Worm (Caenorhabditis elegans) whole organism, young adult: ENCODE measurements around the gene set-5.

Source experiments
- C17E4.6 ChIP-seq: fragments of 200-800 bp; sonication (Bioruptor generic); IDR thresholded peaks from 2 replicates; pipeline ENCODE4 v1.3.6; 2022; ENCODE audit warnings: missing genetic modification reagents, missing genetic modification characterization, missing compliant biosample characterization
- F22D6.2 ChIP-seq: sonication (generic microtip); optimal IDR thresholded peaks from 2 replicates; lab custom pipeline; 2016; ENCODE audit warnings: mild to moderate bottlenecking, missing genetic modification characterization, missing compliant biosample characterization
- F37B4.10 ChIP-seq: fragments of 200-800 bp; sonication (Bioruptor generic); IDR thresholded peaks from 2 replicates; pipeline ENCODE4 v1.3.6; 2022; ENCODE audit warnings: missing genetic modification characterization, missing compliant biosample characterization
- F39B2.1 ChIP-seq: fragments of 200-800 bp; sonication (Bioruptor generic); IDR thresholded peaks from 2 replicates; pipeline ENCODE4 v1.3.6; 2022; ENCODE audit warnings: missing genetic modification reagents, missing genetic modification characterization, missing compliant biosample characterization
- F52B5.7 ChIP-seq: sonication (generic microtip); optimal IDR thresholded peaks from 2 replicates; lab custom pipeline; 2016; ENCODE audit warnings: mild to moderate bottlenecking, missing genetic modification characterization, missing compliant biosample characterization
- Y67H2A.10 ChIP-seq: fragments of 200-800 bp; sonication (Bioruptor generic); conservative IDR thresholded peaks from 2 replicates; pipeline ENCODE4 v1.3.6; 2022; ENCODE audit warnings: missing genetic modification reagents, missing genetic modification characterization, missing compliant biosample characterization
- aptf-3 ChIP-seq: fragments of 200-800 bp; sonication (Bioruptor generic); IDR thresholded peaks from 2 replicates; pipeline ENCODE4 v1.3.6; 2022; ENCODE audit warnings: missing genetic modification characterization, missing compliant biosample characterization
- cebp-2 ChIP-seq: fragments of 200-800 bp; sonication (Bioruptor generic); IDR thresholded peaks from 2 replicates; pipeline ENCODE4 v1.3.6; 2022; ENCODE audit warnings: missing genetic modification characterization, missing compliant biosample characterization
- ceh-27 ChIP-seq: fragments of 200-800 bp; sonication (Bioruptor generic); optimal IDR thresholded peaks from 2 replicates; lab custom pipeline; 2018; ENCODE audit warnings: mild to moderate bottlenecking, missing genetic modification characterization, moderate library complexity, missing compliant biosample characterization
- ceh-91 ChIP-seq: fragments of 200-800 bp; sonication (Bioruptor generic); IDR thresholded peaks from 2 replicates; pipeline ENCODE4 v1.3.6; 2022; ENCODE audit warnings: missing genetic modification reagents, missing genetic modification characterization, missing compliant biosample characterization
- dpff-1 ChIP-seq: sonication (generic microtip); optimal IDR thresholded peaks from 2 replicates; lab custom pipeline; 2017; ENCODE audit warnings: mild to moderate bottlenecking, missing genetic modification characterization, missing compliant biosample characterization
- efl-1 ChIP-seq: fragments of 150-350 bp; optimal IDR thresholded peaks from 2 replicates; lab custom pipeline; 2014; ENCODE audit warnings: missing biosample characterization, missing genetic modification reagents, missing genetic modification characterization
- hlh-26 ChIP-seq: fragments of 200-800 bp; sonication (Bioruptor generic); conservative IDR thresholded peaks from 2 replicates; pipeline ENCODE4 v1.3.6; 2022; ENCODE audit warnings: missing genetic modification reagents, missing genetic modification characterization, missing compliant biosample characterization
- hsf-1 ChIP-seq: fragments of 200-800 bp; sonication (Bioruptor generic); IDR thresholded peaks from 2 replicates; pipeline ENCODE4 v1.3.6; 2022; ENCODE audit warnings: missing genetic modification reagents, missing genetic modification characterization, missing compliant biosample characterization
- let-607 ChIP-seq, 2 experiments: fragments of 200-800 bp in 1 of 2; sonication (Bioruptor generic) in 1 of 2; sonication (generic microtip) in 1 of 2; optimal IDR thresholded peaks; 2 replicates each; lab custom pipeline; 2016 to 2018; ENCODE audit warnings: mild to moderate bottlenecking in 2 of 2, missing compliant biosample characterization in 2 of 2, missing genetic modification characterization in 2 of 2, moderate library complexity in 2 of 2, missing genotype in 1 of 2
- lin-26 ChIP-seq: fragments of 200-800 bp; sonication (Bioruptor generic); IDR thresholded peaks from 2 replicates; pipeline ENCODE4 v1.3.6; 2022; ENCODE audit warnings: missing genetic modification reagents, missing genetic modification characterization, missing compliant biosample characterization
- lin-54 ChIP-seq: fragments of 200-800 bp; sonication (Bioruptor generic); optimal IDR thresholded peaks from 2 replicates; lab custom pipeline; 2018; ENCODE audit warnings: mild to moderate bottlenecking, missing genetic modification characterization, missing compliant biosample characterization
- lsy-27 ChIP-seq: sonication (generic microtip); optimal IDR thresholded peaks from 2 replicates; lab custom pipeline; 2017; ENCODE audit warnings: missing genetic modification characterization, mild to moderate bottlenecking, missing compliant biosample characterization, antibody characterized with exemption, missing genotype, borderline replicate concordance; ENCODE audit not compliant: insufficient read depth
- madf-6 ChIP-seq: fragments of 200-800 bp; sonication (Bioruptor generic); IDR thresholded peaks from 2 replicates; pipeline ENCODE4 v1.3.6; 2022; ENCODE audit warnings: missing genetic modification reagents, missing genetic modification characterization, missing compliant biosample characterization
- madf-8 ChIP-seq: fragments of 200-800 bp; sonication (Bioruptor generic); conservative IDR thresholded peaks from 2 replicates; pipeline ENCODE4 v1.3.6; 2022; ENCODE audit warnings: missing genetic modification reagents, missing genetic modification characterization, missing compliant biosample characterization
- mcd-1 ChIP-seq: fragments of 200-800 bp; sonication (Bioruptor generic); IDR thresholded peaks from 2 replicates; pipeline ENCODE4 v1.3.6; 2022; ENCODE audit warnings: missing genetic modification reagents, missing genetic modification characterization, missing compliant biosample characterization
- nfya-1 ChIP-seq: sonication (generic microtip); optimal IDR thresholded peaks from 2 replicates; lab custom pipeline; 2017; ENCODE audit warnings: antibody characterized with exemption, missing compliant biosample characterization, missing genetic modification characterization, borderline replicate concordance; ENCODE audit not compliant: insufficient read depth
- nfya-2 ChIP-seq: fragments of 200-800 bp; sonication (Bioruptor generic); IDR thresholded peaks from 2 replicates; pipeline ENCODE4 v1.3.6; 2022; ENCODE audit warnings: missing genetic modification reagents, missing genetic modification characterization, missing compliant biosample characterization
- nfyb-1 ChIP-seq: fragments of 200-800 bp; sonication (Bioruptor generic); IDR thresholded peaks from 2 replicates; pipeline ENCODE4 v1.3.6; 2022; ENCODE audit warnings: missing genetic modification reagents, missing genetic modification characterization, missing compliant biosample characterization
- nhr-80 ChIP-seq: sonication (generic microtip); optimal IDR thresholded peaks from 2 replicates; lab custom pipeline; 2016; ENCODE audit warnings: missing genetic modification characterization, missing compliant biosample characterization
- nhr-90 ChIP-seq: sonication (generic microtip); optimal IDR thresholded peaks from 2 replicates; lab custom pipeline; 2016; ENCODE audit warnings: missing genotype, mild to moderate bottlenecking, missing genetic modification characterization, missing compliant biosample characterization
- pbrm-1 ChIP-seq: fragments of 200-800 bp; sonication (Bioruptor generic); IDR thresholded peaks from 2 replicates; pipeline ENCODE4 v1.3.6; 2022; ENCODE audit warnings: missing genetic modification reagents, missing genetic modification characterization, missing compliant biosample characterization
- rcor-1 ChIP-seq: fragments of 200-800 bp; sonication (Bioruptor generic); IDR thresholded peaks from 2 replicates; pipeline ENCODE4 v1.3.6; 2022; ENCODE audit warnings: missing genetic modification reagents, missing genetic modification characterization, missing compliant biosample characterization
- sdz-38 ChIP-seq: sonication (generic microtip); optimal IDR thresholded peaks from 2 replicates; lab custom pipeline; 2016; ENCODE audit warnings: missing genotype, missing genetic modification characterization, missing compliant biosample characterization
- sea-2 ChIP-seq: fragments of 200-800 bp; sonication (Bioruptor generic); IDR thresholded peaks from 2 replicates; pipeline ENCODE4 v1.3.6; 2022; ENCODE audit warnings: missing genetic modification characterization, missing compliant biosample characterization
- somi-1 ChIP-seq: fragments of 200-800 bp; sonication (Bioruptor generic); optimal IDR thresholded peaks from 2 replicates; lab custom pipeline; 2018; ENCODE audit warnings: mild to moderate bottlenecking, missing genetic modification characterization, missing compliant biosample characterization
- tbp1 ChIP-seq: fragments of 200-800 bp; sonication (Bioruptor generic); optimal IDR thresholded peaks from 2 replicates; lab custom pipeline; 2018; ENCODE audit warnings: mild to moderate bottlenecking, missing genetic modification characterization, missing compliant biosample characterization
- xnd-1 ChIP-seq: sonication (generic microtip); optimal IDR thresholded peaks from 2 replicates; lab custom pipeline; 2016; ENCODE audit warnings: missing genotype, missing genetic modification reagents, missing genetic modification characterization, missing compliant biosample characterization
- ztf-22 ChIP-seq: fragments of 200-800 bp; sonication (Bioruptor generic); optimal IDR thresholded peaks from 2 replicates; lab custom pipeline; 2018; ENCODE audit warnings: mild to moderate bottlenecking, missing genetic modification characterization, moderate library complexity, missing compliant biosample characterization
- ztf-25 ChIP-seq: fragments of 200-800 bp; sonication (Bioruptor generic); IDR thresholded peaks from 2 replicates; pipeline ENCODE4 v1.3.6; 2022; ENCODE audit warnings: missing genetic modification reagents, missing genetic modification characterization, missing compliant biosample characterization
- ztf-26 ChIP-seq: sonication (generic microtip); optimal IDR thresholded peaks from 2 replicates; lab custom pipeline; 2017; ENCODE audit warnings: missing genetic modification characterization, missing compliant biosample characterization

Gene set-5

ce11 chrV:14716114-14716513 is 17.3 kb downstream of the set-5 start, which contains the start of gene fbxa-147:
Gene fbxa-147 (plus strand): TSS chrV:14716499.
- TF ChIP-seq nhr-80 (tag; lab: Kevin White, UChicago), result peak; percentile 63
- TF ChIP-seq dpff-1 (tag; lab: Kevin White, UChicago), result no peak
- TF ChIP-seq F52B5.7 (tag; lab: Kevin White, UChicago), result no peak
- TF ChIP-seq hsf-1 (GFP tag; lab: Robert Waterston, UW), result no peak
- TF ChIP-seq lin-26 (GFP tag; lab: Robert Waterston, UW), result no peak
- no peak for TF ChIP-seq madf-6 (GFP tag; lab: Robert Waterston, UW)
- no peak for TF ChIP-seq xnd-1 (tag; lab: Kevin White, UChicago)
- no peak for TF ChIP-seq madf-8 (GFP tag; lab: Robert Waterston, UW)

- no peak for TF ChIP-seq ztf-22
- TF ChIP-seq ztf-25 (GFP tag; lab: Robert Waterston, UW), result no peak
- TF ChIP-seq hlh-26 (GFP tag; lab: Robert Waterston, UW), result no peak
- TF ChIP-seq F22D6.2, result no peak
- TF ChIP-seq F39B2.1, result no peak
- TF ChIP-seq ztf-26 (tag; lab: Kevin White, UChicago), result no peak
- TF ChIP-seq lin-54 (GFP tag; lab: Kevin White, UChicago), result no peak
- TF ChIP-seq mcd-1 (GFP tag; lab: Robert Waterston, UW), result no peak
- no peak for TF ChIP-seq cebp-2 (GFP tag; lab: Robert Waterston, UW)
- TF ChIP-seq let-607 (tag; optimal IDR thresholded peaks at IDR 0.05; lab: Kevin White, UChicago), result no peak
- TF ChIP-seq nfya-2 (GFP tag; lab: Robert Waterston, UW), result no peak
- no peak for TF ChIP-seq nfya-1 (tag; lab: Kevin White, UChicago)
- no peak for TF ChIP-seq ceh-27 (GFP tag; lab: Kevin White, UChicago)
- TF ChIP-seq lin-26 (GFP tag; lab: Robert Waterston, UW), result no peak
- no peak for TF ChIP-seq Y67H2A.10 (GFP tag; lab: Robert Waterston, UW)
- TF ChIP-seq F37B4.10 (GFP tag; lab: Robert Waterston, UW), result no peak
- no peak for TF ChIP-seq sdz-38
Observed at ce11 chrV:14719491-14719890, 20.7 kb downstream of the set-5 start, which contains the start of gene R08A2.1. Gene R08A2.1 (minus strand): TSS chrV:14719591.

ce11 chrV:14723020-14723419 is 24.3 kb downstream of the set-5 start, which contains the start of gene R08A2.7:
Gene R08A2.7 (plus strand): TSS chrV:14723320.
- no peak for TF ChIP-seq C17E4.6 (GFP tag; lab: Robert Waterston, UW)
- no peak for TF ChIP-seq lsy-27 (tag; lab: Kevin White, UChicago)
- TF ChIP-seq sea-2 (GFP tag; lab: Robert Waterston, UW), result no peak
- TF ChIP-seq pbrm-1 (GFP tag; lab: Robert Waterston, UW), result no peak
- no peak for TF ChIP-seq rcor-1 (GFP tag; lab: Robert Waterston, UW)
- TF ChIP-seq tbp1 (GFP tag; lab: Kevin White, UChicago), result no peak
- no peak for TF ChIP-seq aptf-3 (GFP tag; lab: Robert Waterston, UW)
- TF ChIP-seq ztf-22, result no peak
- TF ChIP-seq nfyb-1 (GFP tag; lab: Robert Waterston, UW), result no peak
- TF ChIP-seq ceh-91 (GFP tag; lab: Robert Waterston, UW), result no peak
- TF ChIP-seq nhr-90, result no peak

- TF ChIP-seq efl-1 (GFP tag; lab: Kevin White, UChicago) (no peak), somi-1 (GFP tag; lab: Kevin White, UChicago) (peak; percentile 76)
Observed at ce11 chrV:14725409-14725808, 26.6 kb downstream of the set-5 start.
